Fruit fly (Drosophila melanogaster) whole organism, embryonic: ENCODE data around the gene CG7943.

Source experiments
- Bdp1 ChIP-seq: fragments of 200-800 bp; sonication (Bioruptor generic); optimal IDR thresholded peaks from 3 replicates; lab custom pipeline; 2016; ENCODE audit warnings: missing biosample characterization, missing genetic modification characterization
- CG12155 ChIP-seq: fragments of 200-800 bp; sonication (Bioruptor generic); optimal IDR thresholded peaks from 3 replicates; lab custom pipeline; 2016; ENCODE audit warnings: missing biosample characterization, missing genetic modification characterization
- CG13123 ChIP-seq: fragments of 200-800 bp; sonication (Bioruptor generic); optimal IDR thresholded peaks from 2 replicates; lab custom pipeline; 2016; ENCODE audit warnings: missing biosample characterization, missing genetic modification characterization
- CG13287 ChIP-seq: fragments of 200-800 bp; sonication (Bioruptor generic); IDR thresholded peaks from 2 replicates; pipeline ENCODE4 v1.3.6; 2022; ENCODE audit warnings: missing biosample characterization, missing genetic modification characterization; ENCODE audit not compliant: partially characterized antibody
- CG1602 ChIP-seq: fragments of 200-800 bp; sonication (Bioruptor generic); optimal IDR thresholded peaks from 3 replicates; lab custom pipeline; 2016; ENCODE audit warnings: missing biosample characterization, missing genetic modification characterization
- CG1603 ChIP-seq: fragments of 200-800 bp; sonication (Bioruptor generic); optimal IDR thresholded peaks from 2 replicates; lab custom pipeline; 2019; ENCODE audit warnings: missing biosample characterization, mild to moderate bottlenecking, missing genetic modification characterization, moderate library complexity
- CG16813 ChIP-seq: fragments of 200-800 bp; sonication (Bioruptor generic); IDR thresholded peaks from 3 replicates; pipeline ENCODE4 v1.3.6; 2022; ENCODE audit warnings: missing biosample characterization, missing genetic modification characterization; ENCODE audit not compliant: partially characterized antibody
- CG18764 ChIP-seq: fragments of 200-800 bp; sonication (Bioruptor generic); optimal IDR thresholded peaks from 3 replicates; lab custom pipeline; 2016; ENCODE audit warnings: missing biosample characterization, missing genetic modification characterization
- CG2120 ChIP-seq: fragments of 200-800 bp; sonication (Bioruptor generic); optimal IDR thresholded peaks from 3 replicates; lab custom pipeline; 2016; ENCODE audit warnings: missing biosample characterization, missing genetic modification characterization
- CG30431 ChIP-seq: fragments of 200-800 bp; sonication (Bioruptor generic); optimal IDR thresholded peaks from 2 replicates; lab custom pipeline; 2017; ENCODE audit warnings: missing biosample characterization, missing genetic modification characterization
- CG33213 ChIP-seq: fragments of 200-800 bp; sonication (Bioruptor generic); optimal IDR thresholded peaks from 3 replicates; lab custom pipeline; 2016; ENCODE audit warnings: missing biosample characterization, missing genetic modification characterization
- CG34224 ChIP-seq: fragments of 200-800 bp; sonication (Bioruptor generic); IDR thresholded peaks from 3 replicates; pipeline ENCODE4 v1.3.6; 2022; ENCODE audit warnings: missing biosample characterization, missing genetic modification characterization; ENCODE audit not compliant: partially characterized antibody
- CG3726 ChIP-seq: fragments of 200-800 bp; sonication (Bioruptor generic); IDR thresholded peaks from 3 replicates; pipeline ENCODE4, ENCODE4 v1.3.6; 2022; ENCODE audit warnings: missing biosample characterization, missing genetic modification characterization
- CG3838 ChIP-seq: fragments of 200-800 bp; sonication (Bioruptor generic); optimal IDR thresholded peaks from 3 replicates; lab custom pipeline; 2016; ENCODE audit warnings: missing biosample characterization, missing genetic modification characterization
- CG3847 ChIP-seq: fragments of 200-800 bp; sonication (Bioruptor generic); IDR thresholded peaks from 2 replicates; pipeline ENCODE4 v1.3.6; 2022; ENCODE audit warnings: missing biosample characterization, missing genetic modification characterization
- CG3995 ChIP-seq: fragments of 200-800 bp; sonication (Bioruptor generic); optimal IDR thresholded peaks from 3 replicates; lab custom pipeline; 2016; ENCODE audit warnings: missing biosample characterization, missing genetic modification characterization
- CG4328 ChIP-seq: fragments of 200-800 bp; sonication (Bioruptor generic); optimal IDR thresholded peaks from 3 replicates; lab custom pipeline; 2017; ENCODE audit warnings: missing biosample characterization, missing genetic modification reagents, missing genetic modification characterization
- CG4424 ChIP-seq: fragments of 200-800 bp; sonication (Bioruptor generic); optimal IDR thresholded peaks from 3 replicates; lab custom pipeline; 2016; ENCODE audit warnings: missing biosample characterization, missing genetic modification characterization
- CG6854 ChIP-seq: fragments of 200-800 bp; sonication (Bioruptor generic); optimal IDR thresholded peaks from 3 replicates; lab custom pipeline; 2017; ENCODE audit warnings: missing biosample characterization, mild to moderate bottlenecking, missing genetic modification characterization
- CG8944 ChIP-seq: fragments of 200-800 bp; sonication (Bioruptor generic); optimal IDR thresholded peaks from 3 replicates; lab custom pipeline; 2016; ENCODE audit warnings: missing biosample characterization, missing genetic modification characterization
- CHES-1-like ChIP-seq: fragments of 200-800 bp; sonication (Bioruptor generic); optimal IDR thresholded peaks from 2 replicates; lab custom pipeline; 2016; ENCODE audit warnings: missing biosample characterization, missing genetic modification characterization
- Dip2 ChIP-seq: fragments of 200-800 bp; sonication (Bioruptor generic); IDR thresholded peaks from 2 replicates; pipeline ENCODE4 v1.3.6; 2022; ENCODE audit warnings: missing biosample characterization, missing genetic modification characterization
- Doc3 ChIP-seq: fragments of 200-800 bp; sonication (Bioruptor generic); IDR thresholded peaks from 3 replicates; pipeline ENCODE4 v1.3.6; 2022; ENCODE audit warnings: missing biosample characterization, missing genetic modification characterization; ENCODE audit not compliant: partially characterized antibody
- ERR ChIP-seq: fragments of 200-800 bp; sonication (Bioruptor generic); optimal IDR thresholded peaks from 2 replicates; lab custom pipeline; 2016; ENCODE audit warnings: missing biosample characterization, missing genetic modification characterization
- Fer3 ChIP-seq: fragments of 200-800 bp; sonication (Bioruptor generic); optimal IDR thresholded peaks from 2 replicates; lab custom pipeline; 2018; ENCODE audit warnings: missing biosample characterization, mild to moderate bottlenecking, missing genetic modification characterization, moderate library complexity
- HmgD ChIP-seq: fragments of 200-800 bp; sonication (Bioruptor generic); optimal IDR thresholded peaks from 3 replicates; lab custom pipeline; 2016; ENCODE audit warnings: missing biosample characterization, missing genetic modification characterization
- HmgZ ChIP-seq: fragments of 200-800 bp; sonication (Bioruptor generic); optimal IDR thresholded peaks from 2 replicates; lab custom pipeline; 2018; ENCODE audit warnings: missing biosample characterization, mild to moderate bottlenecking, missing genetic modification characterization
- NFAT ChIP-seq: fragments of 200-800 bp; sonication (Bioruptor generic); IDR thresholded peaks from 2 replicates; pipeline ENCODE4 v1.3.6; 2022; ENCODE audit warnings: missing biosample characterization, missing genetic modification characterization
- Nf-YC ChIP-seq: fragments of 200-800 bp; optimal IDR thresholded peaks from 3 replicates; lab custom pipeline; 2019; ENCODE audit warnings: missing biosample characterization, mild to moderate bottlenecking, missing genetic modification characterization, moderate library complexity
- NfI ChIP-seq: fragments of 200-800 bp; sonication (Bioruptor generic); optimal IDR thresholded peaks from 3 replicates; lab custom pipeline; 2018; ENCODE audit warnings: missing biosample characterization, mild to moderate bottlenecking, missing genetic modification characterization, moderate library complexity
- PHDP ChIP-seq: fragments of 200-800 bp; sonication (Bioruptor generic); optimal IDR thresholded peaks from 3 replicates; lab custom pipeline; 2018; ENCODE audit warnings: missing biosample characterization, mild to moderate bottlenecking, missing genetic modification characterization, moderate library complexity
- Rx ChIP-seq: fragments of 200-800 bp; sonication (Bioruptor generic); IDR thresholded peaks from 2 replicates; pipeline ENCODE4 v1.3.6; 2022; ENCODE audit warnings: missing biosample characterization, missing genetic modification characterization
- Sin3A ChIP-seq: fragments of >200 bp; optimal IDR thresholded peaks from 2 replicates; lab custom pipeline; 2018
- abd-A ChIP-seq: fragments of 200-800 bp; sonication (Bioruptor generic); optimal IDR thresholded peaks from 3 replicates; lab custom pipeline; 2019; ENCODE audit warnings: missing biosample characterization, mild to moderate bottlenecking, missing genetic modification characterization, moderate library complexity
- aop ChIP-seq: fragments of 200-800 bp; sonication (Bioruptor generic); IDR thresholded peaks from 2 replicates; pipeline ENCODE4 v1.3.6; 2022; ENCODE audit warnings: missing biosample characterization, missing genetic modification characterization
- btn ChIP-seq: fragments of 200-800 bp; sonication (Bioruptor generic); optimal IDR thresholded peaks from 2 replicates; lab custom pipeline; 2016; ENCODE audit warnings: missing biosample characterization, missing genetic modification characterization
- chm ChIP-seq: fragments of 200-800 bp; sonication (Bioruptor generic); IDR thresholded peaks from 2 replicates; pipeline ENCODE4 v1.3.6; 2022; ENCODE audit warnings: missing biosample characterization, missing genetic modification characterization
- dmrt99B ChIP-seq: fragments of 200-800 bp; sonication (Bioruptor generic); optimal IDR thresholded peaks from 2 replicates; lab custom pipeline; 2018; ENCODE audit warnings: missing biosample characterization, mild to moderate bottlenecking, missing genetic modification characterization, moderate library complexity
- gcm ChIP-seq: fragments of 200-800 bp; sonication (Bioruptor generic); optimal IDR thresholded peaks from 2 replicates; lab custom pipeline; 2019; ENCODE audit warnings: missing biosample characterization, mild to moderate bottlenecking, missing genetic modification characterization, moderate library complexity
- gsb ChIP-seq: fragments of 200-800 bp; sonication (Bioruptor generic); IDR thresholded peaks from 2 replicates; pipeline ENCODE4 v1.3.6; 2022; ENCODE audit warnings: missing biosample characterization, missing genetic modification characterization
- lbe ChIP-seq: fragments of 200-800 bp; sonication (Bioruptor generic); optimal IDR thresholded peaks from 2 replicates; lab custom pipeline; 2016; ENCODE audit warnings: missing biosample characterization, mild to moderate bottlenecking, missing genetic modification characterization
- maf-S ChIP-seq: fragments of 200-800 bp; sonication (Bioruptor generic); optimal IDR thresholded peaks from 2 replicates; lab custom pipeline; 2016; ENCODE audit warnings: missing biosample characterization, missing genetic modification characterization
- mirr ChIP-seq: fragments of 200-800 bp; sonication (Bioruptor generic); optimal IDR thresholded peaks from 3 replicates; lab custom pipeline; 2018; ENCODE audit warnings: missing biosample characterization, mild to moderate bottlenecking, missing genetic modification characterization
- mld ChIP-seq: fragments of 200-800 bp; sonication (Bioruptor generic); IDR thresholded peaks from 3 replicates; pipeline ENCODE4 v1.3.6; 2022; ENCODE audit warnings: missing biosample characterization, missing genetic modification characterization; ENCODE audit not compliant: partially characterized antibody
- otp ChIP-seq: fragments of 200-800 bp; sonication (Bioruptor generic); IDR thresholded peaks from 3 replicates; pipeline ENCODE4, ENCODE4 v1.3.6; 2022; ENCODE audit warnings: missing biosample characterization, missing genetic modification characterization
- ranshi ChIP-seq: fragments of 200-800 bp; sonication (Bioruptor generic); IDR thresholded peaks from 2 replicates; pipeline ENCODE4 v1.3.6; 2022; ENCODE audit warnings: missing biosample characterization, missing genetic modification characterization
- sd ChIP-seq: fragments of 200-800 bp; sonication (Bioruptor generic); optimal IDR thresholded peaks from 3 replicates; lab custom pipeline; 2018; ENCODE audit warnings: missing biosample characterization, mild to moderate bottlenecking, missing genetic modification characterization, moderate library complexity
- trem ChIP-seq: fragments of 200-800 bp; optimal IDR thresholded peaks from 3 replicates; lab custom pipeline; 2019; ENCODE audit warnings: missing biosample characterization, mild to moderate bottlenecking, missing genetic modification characterization, moderate library complexity
- vnd ChIP-seq: fragments of 200-800 bp; sonication (Bioruptor generic); IDR thresholded peaks from 3 replicates; pipeline ENCODE4 v1.3.6; 2022; ENCODE audit warnings: missing biosample characterization, missing genetic modification characterization; ENCODE audit not compliant: partially characterized antibody
- wdn ChIP-seq: fragments of 200-800 bp; sonication (Bioruptor generic); IDR thresholded peaks from 2 replicates; pipeline ENCODE4 v1.3.6; 2022; ENCODE audit warnings: missing biosample characterization, missing genetic modification characterization
- zen2 ChIP-seq: fragments of 200-800 bp; sonication (Bioruptor generic); IDR thresholded peaks from 3 replicates; pipeline ENCODE4 v1.3.6; 2022; ENCODE audit warnings: missing biosample characterization, missing genetic modification characterization; ENCODE audit not compliant: partially characterized antibody

Gene CG7943

DNA sequence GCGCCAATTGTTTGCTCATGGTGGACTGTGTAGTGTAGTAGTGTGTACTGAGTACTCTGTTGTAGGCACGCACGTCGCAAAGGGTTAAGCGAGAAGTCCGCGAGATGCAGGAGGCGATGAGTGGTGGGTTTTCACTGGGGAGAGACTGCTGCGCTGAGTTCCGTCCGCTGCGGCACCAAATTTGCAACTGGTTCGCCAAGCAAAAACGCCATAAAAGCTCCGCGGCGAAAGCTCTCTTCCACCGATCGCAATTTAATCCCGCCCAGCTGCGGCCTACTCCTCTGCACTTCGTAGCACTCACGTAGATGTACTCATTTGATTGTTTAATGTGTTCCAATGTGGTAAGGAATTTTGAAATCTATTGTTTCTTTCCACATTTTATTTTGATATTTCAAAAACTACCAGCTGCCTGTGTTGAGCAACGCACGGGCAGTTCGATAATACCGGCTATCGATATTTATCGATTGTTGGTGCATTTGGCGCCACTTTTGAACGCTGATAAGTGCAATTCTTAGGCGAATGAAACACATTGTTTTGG, 31.2 kb upstream of the CG7943 start, which contains the start of gene CG7920 (continued):
- TF ChIP-seq gcm (GFP tag; lab: Kevin White, UChicago) = peak; percentile 4
- no peak for TF ChIP-seq CG1602 (GFP tag; lab: Kevin White, UChicago)
- TF ChIP-seq CG13123 (GFP tag; lab: Kevin White, UChicago) = no peak
- peak; percentile 68 for TF ChIP-seq HmgZ (tag; lab: Kevin White, UChicago)
- TF ChIP-seq mld (GFP tag; lab: Robert Waterston, UW) = peak; percentile 13; the same call in 1 of the 3 replicates
- TF ChIP-seq lbe (GFP tag; lab: Kevin White, UChicago) = peak; percentile 55
- peak; percentile 36; the same call in 1 of the 2 replicates for TF ChIP-seq CG3847 (GFP tag; lab: Robert Waterston, UW)
- TF ChIP-seq PHDP (tag; lab: Kevin White, UChicago) = peak; percentile 6
- TF ChIP-seq CG3726 (GFP tag; lab: Robert Waterston, UW) = 0 out of 3 replicates have a peak, but pooled peaks have one; percentile 6
- TF ChIP-seq NfI (GFP tag; lab: Kevin White, UChicago) = peak; percentile 25
- peak; percentile 60 for TF ChIP-seq trem (tag; lab: Kevin White, UChicago)
- TF ChIP-seq maf-S (GFP tag; lab: Kevin White, UChicago) = peak; percentile 10
- TF ChIP-seq wdn (GFP tag; lab: Robert Waterston, UW) = no peak
- no peak for TF ChIP-seq Bdp1 (GFP tag; lab: Kevin White, UChicago)
- peak; percentile 63 for TF ChIP-seq CG1603
- peak; percentile 54 for TF ChIP-seq CG2120
- no peak for TF ChIP-seq aop (GFP tag; lab: Robert Waterston, UW)
- TF ChIP-seq CG8944 = no peak
- TF ChIP-seq Fer3 = no peak
- peak; percentile 75 for TF ChIP-seq vnd (GFP tag; lab: Robert Waterston, UW)
- peak; percentile 42 for TF ChIP-seq CG33213 (GFP tag; lab: Kevin White, UChicago)
- TF ChIP-seq abd-A (tag; lab: Kevin White, UChicago) = peak; percentile 37
- no peak for TF ChIP-seq CG3838 (GFP tag; lab: Kevin White, UChicago)
- TF ChIP-seq CG34224 = peak; percentile 81
- TF ChIP-seq btn (GFP tag; lab: Kevin White, UChicago) = no peak
- TF ChIP-seq CG13287 (GFP tag; lab: Robert Waterston, UW) = peak; percentile 89
- TF ChIP-seq CG30431 (GFP tag; lab: Kevin White, UChicago) = no peak
- no peak for TF ChIP-seq CG18764
- TF ChIP-seq Doc3 (GFP tag; lab: Robert Waterston, UW) = peak; percentile 81
- TF ChIP-seq mirr (GFP tag; lab: Kevin White, UChicago) = peak; percentile 1
- peak; percentile 20 for TF ChIP-seq CG4424
- no peak for TF ChIP-seq otp (GFP tag; lab: Robert Waterston, UW)
- TF ChIP-seq gsb (GFP tag; lab: Robert Waterston, UW) = no peak
- TF ChIP-seq CG12155 = no peak
- peak; percentile 12; the same call in 1 of the 2 replicates for TF ChIP-seq NFAT (GFP tag; lab: Robert Waterston, UW)
- TF ChIP-seq Nf-YC (tag; lab: Kevin White, UChicago) = peak; percentile 41
- TF ChIP-seq Rx (GFP tag; lab: Robert Waterston, UW) = no peak
- no peak for TF ChIP-seq CG4328
- TF ChIP-seq chm (GFP tag; lab: Robert Waterston, UW) = peak; percentile 22; the same call in 1 of the 2 replicates
- no peak for TF ChIP-seq CG3995
- peak; percentile 43 for TF ChIP-seq CG6854 (GFP tag; lab: Kevin White, UChicago)
- peak; percentile 75 for TF ChIP-seq CG16813 (GFP tag; lab: Robert Waterston, UW)
- no peak for TF ChIP-seq HmgD (GFP tag; lab: Kevin White, UChicago)
- TF ChIP-seq ranshi (GFP tag; lab: Robert Waterston, UW) = no peak; the same call in 1 of the 2 replicates
- TF ChIP-seq ERR (GFP tag; lab: Kevin White, UChicago) = no peak
- peak; percentile 22 for TF ChIP-seq sd (tag; lab: Kevin White, UChicago)
- TF ChIP-seq CHES-1-like (GFP tag; lab: Kevin White, UChicago) = peak; percentile 3
- TF ChIP-seq Sin3A (lab: Kevin White, UChicago) = peak; percentile 71
- TF ChIP-seq Dip2 (GFP tag; lab: Robert Waterston, UW) = no peak
- TF ChIP-seq dmrt99B = no peak
- peak; percentile 44; the same call in 1 of the 3 replicates for TF ChIP-seq zen2 (GFP tag; lab: Robert Waterston, UW)
